Fruit fly (Drosophila melanogaster): ENCODE measurements around the gene Cmtr1.

The Cmtr1 gene

DNA sequence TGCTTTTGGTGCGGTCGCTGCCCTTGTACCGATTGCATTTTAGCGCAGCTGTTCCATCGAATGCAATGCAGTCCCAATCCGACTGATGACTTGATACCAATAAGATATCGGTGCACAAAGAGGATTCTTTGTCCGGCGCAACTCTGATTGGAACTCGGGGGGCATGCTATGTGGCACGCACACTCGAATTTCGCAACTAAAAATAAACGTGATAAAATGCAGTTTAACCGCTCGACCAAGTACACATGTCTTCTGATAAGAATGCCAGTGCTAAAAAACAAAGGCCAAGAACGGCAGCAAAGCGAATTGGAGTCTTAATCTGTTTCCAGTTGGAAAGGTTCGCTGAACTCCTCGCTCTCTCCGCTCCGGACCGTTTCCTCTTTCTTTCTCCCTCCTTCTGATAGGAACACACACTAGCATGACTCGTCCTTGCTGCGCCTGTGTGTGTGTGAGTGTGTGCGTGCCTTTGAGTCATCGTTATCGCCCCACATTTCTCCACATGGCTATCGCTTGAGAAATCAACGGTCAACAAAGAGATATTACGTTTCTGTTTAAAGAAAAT, 7.9 kb upstream of the Cmtr1 start:
- no peak for TF ChIP-seq CG8301 (tag; optimal IDR thresholded peaks at IDR 0.05)
- TF ChIP-seq EcR (GFP tag; optimal IDR thresholded peaks at IDR 0.05), result peak; percentile 97

- TF ChIP-seq CG4496 (GFP tag; IDR thresholded peaks at IDR 0.05) (no peak), CG34367 (tag; optimal IDR thresholded peaks at IDR 0.05) (peak; percentile 45), CG12605 (GFP tag; IDR thresholded peaks at IDR 0.05) (no peak), CG15710 (tag; optimal IDR thresholded peaks at IDR 0.05) (peak; percentile 64), CG17806 (tag; optimal IDR thresholded peaks at IDR 0.05) (peak; percentile 28), EcR (GFP tag; optimal IDR thresholded peaks at IDR 0.05) (no peak), CG8159 (tag; optimal IDR thresholded peaks at IDR 0.05) (peak; percentile 49), Pif1A (GFP tag; optimal IDR thresholded peaks at IDR 0.05) (peak; percentile 49), CG14655 (GFP tag; optimal IDR thresholded peaks at IDR 0.05) (peak; percentile 48), gl (tag; optimal IDR thresholded peaks at IDR 0.05) (peak; percentile 18), CG32121 (GFP tag; IDR thresholded peaks at IDR 0.05) (0 out of 2 replicates have a peak, but pooled peaks have one; percentile 41), CG8301 (tag; optimal IDR thresholded peaks at IDR 0.05) (peak; percentile 49), CG9948 (tag; optimal IDR thresholded peaks at IDR 0.05) (peak; percentile 30)
Observed at dm6 chrX:4108114-4108439, 7.2 kb upstream of the Cmtr1 start.

- no peak for TF ChIP-seq CG34367 (tag; optimal IDR thresholded peaks at IDR 0.05)
- no peak for TF ChIP-seq D1 (tag; optimal IDR thresholded peaks at IDR 0.05)
- TF ChIP-seq EcR (GFP tag; optimal IDR thresholded peaks at IDR 0.05), result peak; percentile 19
- TF ChIP-seq CG10348 (GFP tag; IDR thresholded peaks at IDR 0.05), result no peak
- no peak for TF ChIP-seq rn (GFP tag; IDR thresholded peaks at IDR 0.05)
- TF ChIP-seq CG32121 (GFP tag; IDR thresholded peaks at IDR 0.05), result no peak
- no peak for TF ChIP-seq CG9948 (tag; optimal IDR thresholded peaks at IDR 0.05)
Observed at dm6 chrX:4107261-4108113, 6.7 kb upstream of the Cmtr1 start.

dm6 chrX:4106756-4107155, 5.9 kb upstream of the Cmtr1 start:
- TF ChIP-seq CG8301 (tag; optimal IDR thresholded peaks at IDR 0.05), result peak; percentile 81
- TF ChIP-seq CG15710 (tag; optimal IDR thresholded peaks at IDR 0.05), result peak; percentile 78
- no peak for TF ChIP-seq EcR (GFP tag; optimal IDR thresholded peaks at IDR 0.05)
- peak; percentile 73 for TF ChIP-seq fd96Ca (GFP tag; IDR thresholded peaks at IDR 0.05)
- peak; percentile 50 for TF ChIP-seq CG13204 (GFP tag; optimal IDR thresholded peaks at IDR 0.05)
- TF ChIP-seq CG32121 (GFP tag; IDR thresholded peaks at IDR 0.05), result peak; percentile 57; the same call in 1 of the 2 replicates
- peak; percentile 71 for TF ChIP-seq CG9948 (tag; optimal IDR thresholded peaks at IDR 0.05)
- peak; percentile 58 for TF ChIP-seq Pif1B (GFP tag; optimal IDR thresholded peaks at IDR 0.05)
- TF ChIP-seq Snoo (tag; optimal IDR thresholded peaks at IDR 0.05), result peak; percentile 43
- TF ChIP-seq CG10348 (GFP tag; IDR thresholded peaks at IDR 0.05), result peak; percentile 26; the same call in 1 of the 2 replicates
- TF ChIP-seq CG12605 (GFP tag; IDR thresholded peaks at IDR 0.05), result peak; percentile 28
- peak; percentile 79 for TF ChIP-seq CG8159 (tag; optimal IDR thresholded peaks at IDR 0.05)
- TF ChIP-seq CG17806 (tag; optimal IDR thresholded peaks at IDR 0.05), result peak; percentile 63
- TF ChIP-seq D1 (tag; optimal IDR thresholded peaks at IDR 0.05), result no peak
- peak; percentile 69; the same call in 2 of the 3 replicates for TF ChIP-seq CG4496 (GFP tag; IDR thresholded peaks at IDR 0.05)
- no peak for TF ChIP-seq rn (GFP tag; IDR thresholded peaks at IDR 0.05)
- TF ChIP-seq CG34367 (tag; optimal IDR thresholded peaks at IDR 0.05), result peak; percentile 75
- TF ChIP-seq gl (tag; optimal IDR thresholded peaks at IDR 0.05), result peak; percentile 47
- peak; percentile 39 for TF ChIP-seq Ets98B (GFP tag; IDR thresholded peaks at IDR 0.05)
- TF ChIP-seq Pif1A (GFP tag; optimal IDR thresholded peaks at IDR 0.05), result peak; percentile 63
- no peak for TF ChIP-seq CG14655 (GFP tag; optimal IDR thresholded peaks at IDR 0.05)

dm6 chrX:4106240-4106639, 5.4 kb upstream of the Cmtr1 start:
- TF ChIP-seq CG10348 (GFP tag; IDR thresholded peaks at IDR 0.05), result no peak
- no peak for TF ChIP-seq CG15710 (tag; optimal IDR thresholded peaks at IDR 0.05)
- TF ChIP-seq CG17806 (tag; optimal IDR thresholded peaks at IDR 0.05), result no peak
- no peak for TF ChIP-seq Ets98B (GFP tag; IDR thresholded peaks at IDR 0.05)

DNA sequence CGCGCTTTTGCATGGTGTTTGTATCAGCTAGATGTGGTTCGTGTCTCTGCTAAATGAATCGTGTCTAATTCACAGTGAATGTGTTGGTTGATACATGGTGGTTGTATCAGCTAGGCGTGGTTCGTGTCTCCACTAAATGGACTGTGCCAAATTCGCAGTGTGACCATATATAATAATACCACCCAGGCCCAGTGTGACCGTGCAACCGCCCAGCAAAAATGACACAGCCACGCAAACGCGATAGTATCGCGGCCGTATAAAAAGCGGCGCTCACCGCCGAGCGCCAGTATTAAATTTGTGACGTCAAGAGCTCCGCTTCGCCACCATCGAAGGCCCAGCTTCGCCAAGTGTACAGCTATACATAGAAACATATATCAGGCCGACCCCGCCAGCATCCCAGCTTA, 5.0 kb upstream of the Cmtr1 start, which contains the start of gene cib:
TSS of gene cib (plus strand) at position 284 of the 404 bp plus-strand sequence.
- TF ChIP-seq CG17806 (tag; optimal IDR thresholded peaks at IDR 0.05) (no peak), CG8159 (tag; optimal IDR thresholded peaks at IDR 0.05) (peak; percentile 5), Pif1A (GFP tag; optimal IDR thresholded peaks at IDR 0.05) (no peak), Pif1B (GFP tag; optimal IDR thresholded peaks at IDR 0.05) (no peak), CG10348 (GFP tag; IDR thresholded peaks at IDR 0.05) (no peak), CG13204 (GFP tag; optimal IDR thresholded peaks at IDR 0.05) (no peak), rn (GFP tag; IDR thresholded peaks at IDR 0.05) (no peak), fd96Ca (GFP tag; IDR thresholded peaks at IDR 0.05) (no peak), Snoo (tag; optimal IDR thresholded peaks at IDR 0.05) (peak; percentile 52), CG14655 (GFP tag; optimal IDR thresholded peaks at IDR 0.05) (no peak), EcR (GFP tag; optimal IDR thresholded peaks at IDR 0.05) (peak; percentile 23), D1 (tag; optimal IDR thresholded peaks at IDR 0.05) (no peak), CG34367 (tag; optimal IDR thresholded peaks at IDR 0.05) (no peak), CG12605 (GFP tag; IDR thresholded peaks at IDR 0.05) (peak; percentile 63), CG8301 (tag; optimal IDR thresholded peaks at IDR 0.05) (no peak), CG32121 (GFP tag; IDR thresholded peaks at IDR 0.05) (no peak), CG15710 (tag; optimal IDR thresholded peaks at IDR 0.05) (peak; percentile 3), Ets98B (GFP tag; IDR thresholded peaks at IDR 0.05) (peak; percentile 53), CG4496 (GFP tag; IDR thresholded peaks at IDR 0.05) (peak; percentile 71; the same call in 2 of the 3 replicates), gl (tag; optimal IDR thresholded peaks at IDR 0.05) (no peak), CG9948 (tag; optimal IDR thresholded peaks at IDR 0.05) (no peak)
